Worm (Caenorhabditis elegans) whole organism, young adult: ENCODE measurements around the gene F13H10.1.

Experiments used
- B0336.3 ChIP-seq: fragments of 200-800 bp; sonication (Bioruptor generic); IDR thresholded peaks from 2 replicates; pipeline ENCODE4 v1.3.6; 2022; ENCODE audit warnings: missing genetic modification characterization, missing compliant biosample characterization
- F23B12.7 ChIP-seq: sonication (generic microtip); optimal IDR thresholded peaks from 2 replicates; lab custom pipeline; 2017; ENCODE audit warnings: missing genetic modification characterization, mild to moderate bottlenecking, missing compliant biosample characterization, antibody characterized with exemption, moderate library complexity; ENCODE audit not compliant: insufficient read depth
- F57A8.1 ChIP-seq: fragments of 200-800 bp; sonication (Bioruptor generic); optimal IDR thresholded peaks from 2 replicates; lab custom pipeline; 2018; ENCODE audit warnings: mild to moderate bottlenecking, missing genetic modification characterization, moderate library complexity, missing compliant biosample characterization
- Y67H2A.10 ChIP-seq: fragments of 200-800 bp; sonication (Bioruptor generic); conservative IDR thresholded peaks from 2 replicates; pipeline ENCODE4 v1.3.6; 2022; ENCODE audit warnings: missing genetic modification reagents, missing genetic modification characterization, missing compliant biosample characterization
- akir-1 ChIP-seq: fragments of 200-800 bp; sonication (Bioruptor generic); optimal IDR thresholded peaks from 2 replicates; lab custom pipeline; 2018; ENCODE audit warnings: mild to moderate bottlenecking, missing genetic modification characterization, moderate library complexity, missing compliant biosample characterization
- ets-4 ChIP-seq: fragments of 200-800 bp; sonication (Bioruptor generic); optimal IDR thresholded peaks from 2 replicates; lab custom pipeline; 2018; ENCODE audit warnings: mild to moderate bottlenecking, missing genetic modification characterization, missing compliant biosample characterization
- fkh-3 ChIP-seq: sonication (generic microtip); optimal IDR thresholded peaks from 2 replicates; lab custom pipeline; 2016; ENCODE audit warnings: mild to moderate bottlenecking, missing genetic modification characterization, missing compliant biosample characterization
- hlh-12 ChIP-seq: sonication (generic microtip); optimal IDR thresholded peaks from 2 replicates; lab custom pipeline; 2016; ENCODE audit warnings: missing genetic modification characterization, missing compliant biosample characterization
- nhr-27 ChIP-seq: fragments of 200-800 bp; sonication (Bioruptor generic); optimal IDR thresholded peaks from 2 replicates; lab custom pipeline; 2018; ENCODE audit warnings: mild to moderate bottlenecking, missing genetic modification characterization, moderate library complexity, missing compliant biosample characterization
- pha-4 ChIP-seq: fragments of 150-350 bp; sonication (generic microtip); optimal IDR thresholded peaks from 2 replicates; lab custom pipeline; 2014; ENCODE audit warnings: missing biosample characterization, missing genetic modification reagents, missing genetic modification characterization

ce11 chrIV:11051963-11052362 is 47.6 kb downstream of the F13H10.1 start:
- TF ChIP-seq nhr-27 (tag; lab: Kevin White, UChicago) (no peak), fkh-3 (tag; lab: Kevin White, UChicago) (no peak), ets-4 (no peak), B0336.3 (GFP tag; lab: Robert Waterston, UW) (no peak), Y67H2A.10 (GFP tag; lab: Robert Waterston, UW) (no peak), F23B12.7 (tag; lab: Kevin White, UChicago) (no peak), pha-4 (tag; lab: Kevin White, UChicago) (no peak), akir-1 (no peak), hlh-12 (tag; lab: Kevin White, UChicago) (no peak), F57A8.1 (GFP tag; lab: Kevin White, UChicago) (no peak)
